Worm (Caenorhabditis elegans) whole organism, mixed stage, embryonic: ENCODE measurements around the gene vab-15.

Experiments
- flh-1 ChIP-seq: fragments of 200-800 bp; sonication (Bioruptor generic); optimal IDR thresholded peaks from 2 replicates; lab custom pipeline; 2018; ENCODE audit warnings: mild to moderate bottlenecking, missing genetic modification characterization, moderate library complexity, missing compliant biosample characterization
- nhr-76 ChIP-seq: sonication (generic microtip); optimal IDR thresholded peaks from 2 replicates; lab custom pipeline; 2017; ENCODE audit warnings: missing biosample characterization, missing genetic modification characterization

- TF ChIP-seq flh-1 (GFP tag; lab: Kevin White, UChicago) (no peak), nhr-76 (tag; lab: Kevin White, UChicago) (no peak)
These were observed 24.9 kb upstream of the vab-15 start, which contains the start of gene dpy-22 for ce11 chrX:9822173-9822572.
